Worm (Caenorhabditis elegans) whole organism, dauer: ENCODE results near the gene lgc-52.

Source experiments
- unc-62 ChIP-seq: sonication (generic microtip); optimal IDR thresholded peaks from 2 replicates; lab custom pipeline; 2017; ENCODE audit warnings: missing biosample characterization, missing genetic modification reagents, missing genetic modification characterization

lgc-52 gene

DNA sequence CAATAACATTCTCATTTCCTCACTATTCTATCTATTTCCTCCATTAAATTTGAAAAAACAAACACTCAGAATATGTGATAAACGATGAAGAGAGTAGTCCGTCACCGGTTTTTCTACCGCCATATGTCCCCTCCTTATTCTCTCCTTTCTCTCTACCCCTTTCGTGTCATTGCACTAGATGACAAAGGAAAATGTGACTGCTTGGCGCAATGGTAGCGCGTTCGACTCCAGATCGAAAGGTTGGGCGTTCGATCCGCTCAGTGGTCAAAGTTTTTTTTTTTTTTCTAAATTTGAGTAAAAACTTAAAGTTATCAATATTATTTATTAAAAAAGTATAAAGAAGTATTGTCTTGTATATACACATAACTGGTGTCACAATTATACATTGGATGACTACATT is 53.6 kb downstream of the lgc-52 start:
- no peak for TF ChIP-seq unc-62 (GFP tag; lab: Kevin White, UChicago)

DNA sequence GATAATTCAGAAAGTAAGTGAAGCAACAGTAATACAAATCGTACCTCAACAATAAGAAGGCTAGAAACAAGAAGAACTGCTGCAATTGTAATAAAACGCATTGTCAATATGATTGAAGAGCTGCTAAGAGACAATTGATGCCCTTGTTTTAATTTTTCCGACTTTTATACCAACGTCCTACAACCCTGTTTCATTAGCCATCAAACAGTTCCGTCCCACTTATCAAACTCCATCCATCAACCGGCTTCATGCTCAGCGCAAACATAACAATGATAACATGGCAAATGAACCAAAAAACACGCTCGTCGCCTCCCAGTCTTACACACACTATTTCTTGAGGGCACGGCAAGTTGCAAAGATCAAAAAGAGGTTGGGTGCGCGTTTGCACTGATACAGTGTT is 55.2 kb downstream of the lgc-52 start, which contains the start of gene pqn-90:
Gene pqn-90 (minus strand): TSS at position 101 of the 400 bp plus-strand sequence.
- no peak for TF ChIP-seq unc-62 (GFP tag; lab: Kevin White, UChicago)

- no peak for TF ChIP-seq unc-62 (GFP tag; lab: Kevin White, UChicago)
Observed at ce11 chrIV:15291607-15292006, 55.7 kb downstream of the lgc-52 start, which contains the start of gene pqn-91. Gene pqn-91 (plus strand): TSS chrIV:15291907.
